Fruit fly (Drosophila melanogaster): ENCODE measurements around the gene CG4098.

CG4098 gene

DNA sequence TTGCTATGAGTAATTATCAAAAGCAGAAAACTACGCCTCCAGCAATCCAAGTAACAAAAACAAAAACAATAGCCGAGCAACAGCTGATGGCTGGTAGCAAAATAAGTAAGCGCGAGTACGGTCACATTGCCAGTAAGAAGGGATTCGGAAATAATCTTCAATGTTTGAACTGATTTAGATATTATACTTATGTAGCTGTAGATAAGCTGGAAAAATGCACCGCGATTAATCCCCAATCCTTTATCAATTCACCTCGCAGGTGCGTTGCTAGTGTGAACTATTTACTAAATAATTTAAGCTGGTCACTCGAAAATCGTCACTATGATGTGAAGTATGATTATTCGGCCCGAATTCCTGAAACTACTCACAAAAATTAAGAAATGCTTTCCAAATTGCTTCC is 22.2 kb downstream of the CG4098 start, which contains the start of the genes Syx8 and CG32163 (continued):
- TF ChIP-seq Mrtf (GFP tag; IDR thresholded peaks at IDR 0.05) (no peak), fd3F (GFP tag; optimal IDR thresholded peaks at IDR 0.05) (no peak), Dek (tag; optimal IDR thresholded peaks at IDR 0.05) (no peak), dati (GFP tag; IDR thresholded peaks at IDR 0.05) (no peak), salm (tag; optimal IDR thresholded peaks at IDR 0.05) (no peak), CG18599 (GFP tag; optimal IDR thresholded peaks at IDR 0.05) (no peak), yki (optimal IDR thresholded peaks at IDR 0.05) (no peak), MTF-1 (GFP tag; optimal IDR thresholded peaks at IDR 0.05; ENCODE audit: borderline replicate concordance) (no peak), danr (GFP tag; IDR thresholded peaks at IDR 0.05) (no peak), sr (GFP tag; IDR thresholded peaks at IDR 0.05) (no peak), CG34376 (GFP tag; optimal IDR thresholded peaks at IDR 0.05) (no peak), Hr51 (GFP tag; optimal IDR thresholded peaks at IDR 0.05) (no peak), Dad (GFP tag; optimal IDR thresholded peaks at IDR 0.05) (no peak), CG18011 (GFP tag; optimal IDR thresholded peaks at IDR 0.05) (no peak), klu (GFP tag; IDR thresholded peaks at IDR 0.05) (no peak), nerfin-2 (GFP tag; IDR thresholded peaks at IDR 0.05; ENCODE audit: partially characterized antibody) (no peak), gro (GFP tag; optimal IDR thresholded peaks at IDR 0.05) (no peak), pum (GFP tag; optimal IDR thresholded peaks at IDR 0.05) (no peak), MBD-R2 (GFP tag; IDR thresholded peaks at IDR 0.05) (peak; percentile 91), CG12104 (GFP tag; optimal IDR thresholded peaks at IDR 0.05) (no peak), CG12219 (GFP tag; optimal IDR thresholded peaks at IDR 0.05) (no peak), Bgb (GFP tag; IDR thresholded peaks at IDR 0.05; ENCODE audit: partially characterized antibody) (no peak), h (optimal IDR thresholded peaks at IDR 0.05) (no peak), seq (GFP tag; IDR thresholded peaks at IDR 0.05) (no peak), dan (GFP tag; IDR thresholded peaks at IDR 0.05) (no peak), MESR4 (GFP tag; optimal IDR thresholded peaks at IDR 0.05) (peak; percentile 67), CG16813 (GFP tag; IDR thresholded peaks at IDR 0.05; ENCODE audit: partially characterized antibody) (0 out of 3 replicates have a peak, but pooled peaks have one; percentile 41), onecut (GFP tag; IDR thresholded peaks at IDR 0.05) (no peak), CG7928 (GFP tag; optimal IDR thresholded peaks at IDR 0.05) (no peak), ro (GFP tag; IDR thresholded peaks at IDR 0.05) (no peak), Drgx (GFP tag; IDR thresholded peaks at IDR 0.05) (no peak), Deaf1 (tag; optimal IDR thresholded peaks at IDR 0.05) (no peak), amos (GFP tag; IDR thresholded peaks at IDR 0.05; ENCODE audit: partially characterized antibody) (no peak), Rx (GFP tag; IDR thresholded peaks at IDR 0.05) (no peak), Nf-YB (GFP tag; optimal IDR thresholded peaks at IDR 0.05) (no peak), CG18619 (GFP tag; optimal IDR thresholded peaks at IDR 0.05) (no peak), corto (GFP tag; optimal IDR thresholded peaks at IDR 0.05) (no peak), mld (GFP tag; IDR thresholded peaks at IDR 0.05; ENCODE audit: partially characterized antibody) (no peak), mam (GFP tag; optimal IDR thresholded peaks at IDR 0.05) (no peak), Sry-β (GFP tag; optimal IDR thresholded peaks at IDR 0.05) (no peak), D19B (GFP tag; optimal IDR thresholded peaks at IDR 0.05) (no peak), C15 (GFP tag; IDR thresholded peaks at IDR 0.05) (no peak), CoRest (tag; optimal IDR thresholded peaks at IDR 0.05) (no peak), jing (GFP tag; optimal IDR thresholded peaks at IDR 0.05) (no peak), CG31441 (GFP tag; IDR thresholded peaks at IDR 0.05) (no peak), sna (GFP tag; IDR thresholded peaks at IDR 0.05; ENCODE audit: partially characterized antibody) (no peak), caup (GFP tag; optimal IDR thresholded peaks at IDR 0.05; ENCODE audit: severe bottlenecking) (no peak), Stat92E (GFP tag; optimal IDR thresholded peaks at IDR 0.05) (peak in 1 of 3 experiments; percentile 25), CG1024 (GFP tag; IDR thresholded peaks at IDR 0.05) (no peak), CG14014 (GFP tag; IDR thresholded peaks at IDR 0.05) (no peak), Eip74EF (GFP tag; optimal IDR thresholded peaks at IDR 0.05) (no peak)
